Worm (Caenorhabditis elegans) whole organism, mixed stage, embryonic: Measurements from ENCODE around the gene F13C5.2.

ENCODE experiments used
- blmp-1 ChIP-seq: fragments of 150-350 bp; optimal IDR thresholded peaks from 2 replicates; lab custom pipeline; 2014; ENCODE audit warnings: missing biosample characterization, missing genetic modification characterization
- elt-1 ChIP-seq: sonication (generic microtip); optimal IDR thresholded peaks from 2 replicates; lab custom pipeline; 2017; ENCODE audit warnings: missing genetic modification characterization, mild to moderate bottlenecking, missing compliant biosample characterization, antibody characterized with exemption, moderate library complexity, borderline replicate concordance; ENCODE audit not compliant: insufficient read depth
- elt-3 ChIP-seq: fragments of 150-350 bp; optimal IDR thresholded peaks from 2 replicates; lab custom pipeline; 2014; ENCODE audit warnings: missing biosample characterization, missing genetic modification characterization
- lin-13 ChIP-seq: fragments of 150-350 bp; optimal IDR thresholded peaks from 2 replicates; lab custom pipeline; 2014; ENCODE audit warnings: missing biosample characterization, missing genetic modification characterization
- lsy-2 ChIP-seq: fragments of 150-350 bp; optimal IDR thresholded peaks from 2 replicates; lab custom pipeline; 2014; ENCODE audit warnings: missing biosample characterization, missing genetic modification characterization
- mab-5 ChIP-seq: fragments of 150-350 bp; optimal IDR thresholded peaks from 2 replicates; lab custom pipeline; 2014; ENCODE audit warnings: missing biosample characterization, missing genetic modification characterization
- nhr-12 ChIP-seq: fragments of 150-350 bp; optimal IDR thresholded peaks from 2 replicates; lab custom pipeline; 2014; ENCODE audit warnings: missing biosample characterization, missing genetic modification characterization
- nhr-237 ChIP-seq: fragments of 150-350 bp; optimal IDR thresholded peaks from 2 replicates; lab custom pipeline; 2014; ENCODE audit warnings: missing biosample characterization, missing genetic modification characterization
- nhr-28 ChIP-seq: fragments of 150-350 bp; optimal IDR thresholded peaks from 2 replicates; lab custom pipeline; 2014; ENCODE audit warnings: missing biosample characterization, missing genetic modification characterization
- nhr-76 ChIP-seq: sonication (generic microtip); optimal IDR thresholded peaks from 2 replicates; lab custom pipeline; 2017; ENCODE audit warnings: missing biosample characterization, missing genetic modification characterization
- ztf-11 ChIP-seq: fragments of 150-350 bp; optimal IDR thresholded peaks from 2 replicates; lab custom pipeline; 2014; ENCODE audit warnings: missing biosample characterization, missing genetic modification characterization

DNA sequence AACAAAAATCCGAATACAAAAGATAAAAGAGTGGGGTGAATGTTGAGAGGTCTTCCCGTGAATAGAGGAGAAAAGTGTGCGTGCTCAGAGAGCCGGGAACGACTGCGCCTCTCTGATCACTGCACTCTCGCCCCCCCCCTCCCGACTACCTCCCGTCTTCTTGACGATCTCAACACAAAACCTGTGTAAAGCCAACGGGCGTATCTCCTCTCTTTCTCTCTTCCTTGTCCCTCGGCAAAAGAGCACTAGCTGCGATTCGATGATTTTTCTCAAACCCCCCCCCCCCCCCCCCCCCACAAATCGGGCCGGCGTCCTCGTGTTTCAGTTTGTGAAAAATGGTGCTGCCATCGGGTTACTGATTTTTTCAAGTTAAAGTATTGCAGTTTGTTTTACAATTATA is 27.9 kb downstream of the F13C5.2 start:
- TF ChIP-seq mab-5, result no peak
- no peak for TF ChIP-seq elt-3 (tag; lab: Kevin White, UChicago)
- no peak for TF ChIP-seq nhr-12 (tag; lab: Kevin White, UChicago)
- no peak for TF ChIP-seq lin-13
- no peak for TF ChIP-seq elt-1
- no peak for TF ChIP-seq lsy-2
- no peak for TF ChIP-seq blmp-1 (tag; lab: Kevin White, UChicago)
- TF ChIP-seq nhr-76 (tag; lab: Kevin White, UChicago), result no peak
- no peak for TF ChIP-seq nhr-28 (tag; lab: Kevin White, UChicago)
- no peak for TF ChIP-seq ztf-11
- no peak for TF ChIP-seq nhr-237 (tag; lab: Kevin White, UChicago)
